Worm (Caenorhabditis elegans) whole organism, L1 larva: ENCODE measurements around the gene pqm-1.

ENCODE experiments used
- C34B4.2 ChIP-seq: sonication (generic microtip); optimal IDR thresholded peaks from 2 replicates; lab custom pipeline; 2017; ENCODE audit warnings: mild to moderate bottlenecking, missing genetic modification characterization, missing compliant biosample characterization
- aha-1 ChIP-seq: fragments of 150-350 bp; optimal IDR thresholded peaks from 2 replicates; lab custom pipeline; 2014; ENCODE audit warnings: missing biosample characterization, missing genetic modification characterization
- alr-1 ChIP-seq: fragments of 200-800 bp; sonication (Bioruptor generic); optimal IDR thresholded peaks from 2 replicates; lab custom pipeline; 2018; ENCODE audit warnings: borderline replicate concordance, mild to moderate bottlenecking, missing genetic modification characterization, missing compliant biosample characterization
- ama-1 ChIP-seq: fragments of 150-350 bp; optimal IDR thresholded peaks from 2 replicates; lab custom pipeline; 2014
- blmp-1 ChIP-seq: fragments of 150-350 bp; optimal IDR thresholded peaks from 2 replicates; lab custom pipeline; 2014; ENCODE audit warnings: missing biosample characterization, missing genetic modification characterization
- ceh-82 ChIP-seq, 3 experiments: fragments of 150-350 bp in 1 of 3; sonication (generic microtip) in 2 of 3; optimal IDR thresholded peaks; 2 replicates each; lab custom pipeline; 2014 to 2017; ENCODE audit warnings: missing biosample characterization in 3 of 3, missing genetic modification characterization in 3 of 3
- ceh-88 ChIP-seq: fragments of 200-800 bp; sonication (Bioruptor generic); IDR thresholded peaks from 2 replicates; pipeline ENCODE4 v1.3.6; 2022; ENCODE audit warnings: missing genetic modification characterization, missing compliant biosample characterization
- ceh-90 ChIP-seq: sonication (generic microtip); optimal IDR thresholded peaks from 2 replicates; lab custom pipeline; 2016; ENCODE audit warnings: missing genetic modification characterization, missing compliant biosample characterization
- dsc-1 ChIP-seq: sonication (generic microtip); optimal IDR thresholded peaks from 2 replicates; lab custom pipeline; 2016; ENCODE audit warnings: mild to moderate bottlenecking, missing genetic modification characterization, missing compliant biosample characterization
- egl-27 ChIP-seq, 2 experiments: fragments of 150-350 bp in 1 of 2; sonication (generic microtip); optimal IDR thresholded peaks; 3 replicates each; lab custom pipeline; 2017 to 2018; ENCODE audit warnings: missing biosample characterization in 2 of 2, missing genetic modification characterization in 2 of 2, missing genetic modification reagents in 2 of 2
- elt-2 ChIP-seq: sonication (generic microtip); optimal IDR thresholded peaks from 2 replicates; lab custom pipeline; 2016; ENCODE audit warnings: missing genetic modification characterization, mild to moderate bottlenecking, inconsistent platforms, missing compliant biosample characterization, missing genetic modification reagents
- elt-3 ChIP-seq, 6 experiments: fragments of 150-350 bp in 1 of 6; sonication (generic microtip); optimal IDR thresholded peaks; 2 replicates each; lab custom pipeline; 2017 to 2018; ENCODE audit warnings: missing biosample characterization in 6 of 6, missing genetic modification characterization in 6 of 6, inconsistent platforms in 1 of 6
- fkh-8 ChIP-seq: sonication (generic microtip); optimal IDR thresholded peaks from 2 replicates; lab custom pipeline; 2016; ENCODE audit warnings: mild to moderate bottlenecking, missing genetic modification characterization, missing compliant biosample characterization
- irx-1 ChIP-seq: sonication (generic microtip); optimal IDR thresholded peaks from 2 replicates; lab custom pipeline; 2016; ENCODE audit warnings: missing genetic modification characterization, missing compliant biosample characterization
- jun-1 ChIP-seq: fragments of 150-350 bp; optimal IDR thresholded peaks from 2 replicates; lab custom pipeline; 2014; ENCODE audit warnings: missing biosample characterization, missing genetic modification reagents, missing genetic modification characterization
- lin-14 ChIP-seq: fragments of 200-800 bp; sonication (Bioruptor generic); optimal IDR thresholded peaks from 2 replicates; lab custom pipeline; 2018; ENCODE audit warnings: mild to moderate bottlenecking, missing genetic modification characterization, moderate library complexity, missing compliant biosample characterization
- lin-35 ChIP-seq, 2 experiments: fragments of 150-350 bp; optimal IDR thresholded peaks; 2 replicates each; lab custom pipeline; 2014; ENCODE audit warnings: missing biosample characterization in 2 of 2, missing genetic modification characterization in 2 of 2, missing genetic modification reagents in 2 of 2
- lir-3 ChIP-seq: sonication (generic microtip); optimal IDR thresholded peaks from 2 replicates; lab custom pipeline; 2016; ENCODE audit warnings: mild to moderate bottlenecking, missing genetic modification characterization, moderate library complexity, missing compliant biosample characterization; ENCODE audit not compliant: poor library complexity
- mef-2 ChIP-seq: fragments of 150-350 bp; optimal IDR thresholded peaks from 2 replicates; lab custom pipeline; 2014; ENCODE audit warnings: missing biosample characterization, missing genetic modification characterization
- nhr-11 ChIP-seq: fragments of 150-350 bp; optimal IDR thresholded peaks from 2 replicates; lab custom pipeline; 2014; ENCODE audit warnings: missing biosample characterization, missing genetic modification characterization
- nhr-12 ChIP-seq: sonication (generic microtip); optimal IDR thresholded peaks from 2 replicates; lab custom pipeline; 2017; ENCODE audit warnings: missing biosample characterization, missing genetic modification characterization
- nhr-19 ChIP-seq: fragments of 200-800 bp; sonication (Bioruptor generic); conservative IDR thresholded peaks from 2 replicates; pipeline ENCODE4 v1.3.6; 2022; ENCODE audit warnings: missing genetic modification characterization, missing compliant biosample characterization
- nhr-20 ChIP-seq: sonication (generic microtip); optimal IDR thresholded peaks from 2 replicates; lab custom pipeline; 2016; ENCODE audit warnings: mild to moderate bottlenecking, missing genetic modification characterization, missing compliant biosample characterization
- nhr-47 ChIP-seq: sonication (generic microtip); optimal IDR thresholded peaks from 2 replicates; lab custom pipeline; 2016; ENCODE audit warnings: mild to moderate bottlenecking, missing genetic modification characterization, moderate library complexity, missing compliant biosample characterization
- nhr-71 ChIP-seq: sonication (generic microtip); optimal IDR thresholded peaks from 2 replicates; lab custom pipeline; 2016; ENCODE audit warnings: mild to moderate bottlenecking, missing genetic modification characterization, moderate library complexity, missing compliant biosample characterization
- nhr-85 ChIP-seq: sonication (generic microtip); peaks from one replicate; lab custom pipeline; 2016; ENCODE audit warnings: missing genetic modification characterization, inconsistent platforms, missing compliant biosample characterization
- nhr-90 ChIP-seq: sonication (generic microtip); optimal IDR thresholded peaks from 2 replicates; lab custom pipeline; 2016; ENCODE audit warnings: mild to moderate bottlenecking, missing genetic modification characterization, missing compliant biosample characterization; ENCODE audit not compliant: poor library complexity
- pag-3 ChIP-seq: sonication (generic microtip); optimal IDR thresholded peaks from 2 replicates; lab custom pipeline; 2017; ENCODE audit warnings: missing genetic modification characterization, mild to moderate bottlenecking, missing compliant biosample characterization, antibody characterized with exemption, borderline replicate concordance; ENCODE audit not compliant: insufficient read depth
- pax-3 ChIP-seq: fragments of 200-800 bp; sonication (Bioruptor generic); optimal IDR thresholded peaks from 2 replicates; lab custom pipeline; 2018; ENCODE audit warnings: mild to moderate bottlenecking, missing genetic modification characterization, moderate library complexity, missing compliant biosample characterization
- skn-1 ChIP-seq: fragments of 150-350 bp; optimal IDR thresholded peaks from 2 replicates; lab custom pipeline; 2014; ENCODE audit warnings: missing biosample characterization, missing genetic modification characterization
- snpc-4 ChIP-seq: fragments of 150-350 bp; optimal IDR thresholded peaks from 2 replicates; lab custom pipeline; 2014; ENCODE audit warnings: missing biosample characterization, missing genetic modification characterization
- snu-23 ChIP-seq: sonication (generic microtip); optimal IDR thresholded peaks from 2 replicates; lab custom pipeline; 2016; ENCODE audit warnings: missing genetic modification characterization, missing compliant biosample characterization
- sptf-1 ChIP-seq: fragments of 150-350 bp; optimal IDR thresholded peaks from 2 replicates; lab custom pipeline; 2014; ENCODE audit warnings: missing biosample characterization, missing genetic modification characterization
- tbx-2 ChIP-seq: sonication (generic microtip); optimal IDR thresholded peaks from 2 replicates; lab custom pipeline; 2016; ENCODE audit warnings: missing genetic modification characterization, missing compliant biosample characterization
- unc-130 ChIP-seq: fragments of 150-350 bp; optimal IDR thresholded peaks from 2 replicates; lab custom pipeline; 2017; ENCODE audit warnings: missing biosample characterization, missing genetic modification characterization, inconsistent platforms
- unc-86 ChIP-seq: sonication (generic microtip); optimal IDR thresholded peaks from 2 replicates; lab custom pipeline; 2016; ENCODE audit warnings: missing genetic modification characterization, missing compliant biosample characterization
- vab-15 ChIP-seq: sonication (generic microtip); optimal IDR thresholded peaks from 2 replicates; lab custom pipeline; 2017; ENCODE audit warnings: missing genotype, mild to moderate bottlenecking, missing genetic modification characterization, missing compliant biosample characterization
- xbp-1 ChIP-seq: sonication (generic microtip); optimal IDR thresholded peaks from 2 replicates; lab custom pipeline; 2016; ENCODE audit warnings: missing genetic modification characterization, missing compliant biosample characterization

pqm-1 gene

ce11 chrII:11181250-11181704 is 28.9 kb upstream of the pqm-1 start, which contains the start of gene bigr-1:
bigr-1 (plus strand) TSS chrII:11181654.
- no peak for TF ChIP-seq alr-1 (tag; lab: Kevin White, UChicago)
- TF ChIP-seq elt-2 (tag; lab: Kevin White, UChicago): peak; percentile 9
- no peak for TF ChIP-seq sptf-1 (tag; lab: Kevin White, UChicago)
- peak; percentile 63 for TF ChIP-seq nhr-85 (tag; lab: Kevin White, UChicago)
- TF ChIP-seq fkh-8 (tag; lab: Kevin White, UChicago): peak; percentile 44
- TF ChIP-seq nhr-12 (tag; lab: Kevin White, UChicago): no peak
- TF ChIP-seq dsc-1 (tag; lab: Kevin White, UChicago): no peak
- peak; percentile 2 for TF ChIP-seq tbx-2 (tag; lab: Kevin White, UChicago)
- peak; percentile 37 for TF ChIP-seq nhr-71
- TF ChIP-seq ceh-88 (GFP tag; lab: Robert Waterston, UW): no peak
- TF ChIP-seq xbp-1 (tag; lab: Kevin White, UChicago): no peak
- TF ChIP-seq nhr-90 (tag; lab: Kevin White, UChicago): no peak
- TF ChIP-seq egl-27 (tag; optimal IDR thresholded peaks at IDR 0.05; lab: Kevin White, UChicago): no peak
- no peak for TF ChIP-seq vab-15
- TF ChIP-seq skn-1 (tag; lab: Kevin White, UChicago): no peak
- TF ChIP-seq ama-1 (lab: Kevin White, UChicago): no peak
- no peak for TF ChIP-seq snpc-4 (tag; lab: Kevin White, UChicago)
- no peak for TF ChIP-seq unc-130 (tag; lab: Kevin White, UChicago)
- no peak for TF ChIP-seq C34B4.2 (tag; lab: Kevin White, UChicago)
- no peak for TF ChIP-seq pax-3 (tag; lab: Kevin White, UChicago)
- TF ChIP-seq lin-14 (GFP tag; lab: Kevin White, UChicago): peak; percentile 45
- no peak for TF ChIP-seq nhr-11
- peak; percentile 51 for TF ChIP-seq nhr-20 (tag; lab: Kevin White, UChicago)
- peak; percentile 25 for TF ChIP-seq snu-23
- 0 out of 2 replicates have a peak, but pooled peaks have one; percentile 4 for TF ChIP-seq nhr-19 (GFP tag; lab: Robert Waterston, UW)
- TF ChIP-seq aha-1 (tag; lab: Kevin White, UChicago): no peak
- TF ChIP-seq pag-3 (tag; lab: Kevin White, UChicago): no peak
- TF ChIP-seq mef-2 (tag; lab: Kevin White, UChicago): no peak
- no peak for TF ChIP-seq blmp-1
- TF ChIP-seq ceh-82 (tag; optimal IDR thresholded peaks at IDR 0.05; lab: Kevin White, UChicago): peak in 1 of 3 experiments; percentile 3
- TF ChIP-seq lin-35 (GFP tag; optimal IDR thresholded peaks at IDR 0.05; lab: Kevin White, UChicago): peak in 1 of 2 experiments; percentile 27
- TF ChIP-seq, all 84 proteins: peak for 11

- no peak for TF ChIP-seq irx-1 (tag; lab: Kevin White, UChicago)
- peak; percentile 61 for TF ChIP-seq nhr-85 (tag; lab: Kevin White, UChicago)
These were observed 26.3 kb upstream of the pqm-1 start for ce11 chrII:11178737-11179136.

ce11 chrII:11177376-11177775 is 25.0 kb upstream of the pqm-1 start, which contains the start of gene F37H8.6:
F37H8.6 (minus strand) TSS chrII:11177476.
- TF ChIP-seq elt-3 (tag; optimal IDR thresholded peaks at IDR 0.05; lab: Kevin White, UChicago): no peak
- no peak for TF ChIP-seq lir-3 (tag; lab: Kevin White, UChicago)
- TF ChIP-seq ceh-88 (GFP tag; lab: Robert Waterston, UW): no peak
- no peak for TF ChIP-seq nhr-19 (GFP tag; lab: Robert Waterston, UW)
- no peak for TF ChIP-seq jun-1 (tag; lab: Kevin White, UChicago)
- no peak for TF ChIP-seq ceh-90 (tag; lab: Kevin White, UChicago)
- no peak for TF ChIP-seq unc-86 (tag; lab: Kevin White, UChicago)
- TF ChIP-seq nhr-47 (tag; lab: Kevin White, UChicago): no peak
